Worm (Caenorhabditis elegans) whole organism, mixed stage, embryonic: ENCODE data around the gene lips-12.

Experiments
- flh-1 ChIP-seq: fragments of 200-800 bp; sonication (Bioruptor generic); optimal IDR thresholded peaks from 2 replicates; lab custom pipeline; 2018; ENCODE audit warnings: mild to moderate bottlenecking, missing genetic modification characterization, moderate library complexity, missing compliant biosample characterization
- ham-2 ChIP-seq: fragments of 200-800 bp; sonication (Bioruptor generic); optimal IDR thresholded peaks from 2 replicates; lab custom pipeline; 2018; ENCODE audit warnings: mild to moderate bottlenecking, missing genetic modification characterization, missing compliant biosample characterization
- lin-13 ChIP-seq: fragments of 150-350 bp; optimal IDR thresholded peaks from 2 replicates; lab custom pipeline; 2014; ENCODE audit warnings: missing biosample characterization, missing genetic modification characterization
- nhr-12 ChIP-seq: fragments of 150-350 bp; optimal IDR thresholded peaks from 2 replicates; lab custom pipeline; 2014; ENCODE audit warnings: missing biosample characterization, missing genetic modification characterization
- nhr-237 ChIP-seq: fragments of 150-350 bp; optimal IDR thresholded peaks from 2 replicates; lab custom pipeline; 2014; ENCODE audit warnings: missing biosample characterization, missing genetic modification characterization
- nhr-28 ChIP-seq: fragments of 150-350 bp; optimal IDR thresholded peaks from 2 replicates; lab custom pipeline; 2014; ENCODE audit warnings: missing biosample characterization, missing genetic modification characterization
- nhr-76 ChIP-seq: sonication (generic microtip); optimal IDR thresholded peaks from 2 replicates; lab custom pipeline; 2017; ENCODE audit warnings: missing biosample characterization, missing genetic modification characterization
- sptf-1 ChIP-seq: sonication (generic microtip); optimal IDR thresholded peaks from 2 replicates; lab custom pipeline; 2017; ENCODE audit warnings: mild to moderate bottlenecking, missing genetic modification characterization, moderate library complexity, missing compliant biosample characterization
- unc-62 ChIP-seq: fragments of 150-350 bp; optimal IDR thresholded peaks from 2 replicates; lab custom pipeline; 2014; ENCODE audit warnings: missing biosample characterization, missing genetic modification reagents, missing genetic modification characterization
- ztf-11 ChIP-seq: fragments of 150-350 bp; optimal IDR thresholded peaks from 2 replicates; lab custom pipeline; 2014; ENCODE audit warnings: missing biosample characterization, missing genetic modification characterization

ce11 chrII:1131367-1131766 lies 17.3 kb upstream of the lips-12 start:
- TF ChIP-seq ztf-11 (tag; lab: Kevin White, UChicago) = no peak
- no peak for TF ChIP-seq nhr-76 (tag; lab: Kevin White, UChicago)
- TF ChIP-seq lin-13 (tag; lab: Kevin White, UChicago) = no peak
- no peak for TF ChIP-seq unc-62 (GFP tag; lab: Kevin White, UChicago)
- no peak for TF ChIP-seq sptf-1 (tag; lab: Kevin White, UChicago)
- no peak for TF ChIP-seq nhr-237 (tag; lab: Kevin White, UChicago)
- TF ChIP-seq ham-2 (GFP tag; lab: Kevin White, UChicago) = no peak
- no peak for TF ChIP-seq nhr-28 (tag; lab: Kevin White, UChicago)
- no peak for TF ChIP-seq flh-1 (GFP tag; lab: Kevin White, UChicago)
- no peak for TF ChIP-seq nhr-12 (tag; lab: Kevin White, UChicago)
